Worm (Caenorhabditis elegans) whole organism, L4/young adult: ENCODE results near the gene Y59E9AL.8.

Experiments
- dao-5 ChIP-seq: sonication (generic microtip); optimal IDR thresholded peaks from 2 replicates; lab custom pipeline; 2016; ENCODE audit warnings: missing genotype, missing genetic modification characterization, moderate library complexity, missing compliant biosample characterization
- him-1 ChIP-seq: sonication (generic microtip); optimal IDR thresholded peaks from 2 replicates; lab custom pipeline; 2016; ENCODE audit warnings: missing genotype, missing genetic modification reagents, missing genetic modification characterization, missing compliant biosample characterization

DNA sequence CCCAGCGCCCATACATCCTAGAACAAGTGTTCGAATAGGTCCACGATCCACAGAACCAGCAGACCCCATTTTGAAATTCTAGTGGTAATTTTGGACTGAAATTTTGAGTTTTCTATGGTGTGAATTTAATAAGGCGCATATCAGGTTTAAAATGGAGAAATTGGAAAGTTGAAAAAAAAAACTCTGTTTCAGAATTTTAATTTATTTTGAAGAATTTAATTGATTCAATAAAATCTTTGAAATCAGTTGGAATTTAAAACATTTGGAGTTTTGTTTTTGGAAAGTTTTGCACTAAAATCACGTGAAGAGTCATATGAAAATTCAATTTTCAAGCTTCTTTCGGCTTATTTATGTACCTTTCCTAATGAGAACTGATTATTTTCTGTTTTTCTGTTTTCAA is 28.6 kb downstream of the Y59E9AL.8 start, which contains the start of gene gpa-18:
- TF ChIP-seq him-1 (tag; lab: Kevin White, UChicago) = no peak
- TF ChIP-seq dao-5 (tag; lab: Kevin White, UChicago) = no peak
